Worm (Caenorhabditis elegans) whole organism, L1 larva: ENCODE data around the gene Y46E12A.5.

Source experiments
- C04F5.9 ChIP-seq: sonication (generic microtip); optimal IDR thresholded peaks from 2 replicates; lab custom pipeline; 2016; ENCODE audit warnings: missing genetic modification characterization, missing compliant biosample characterization
- Y116A8C.19 ChIP-seq: sonication (generic microtip); optimal IDR thresholded peaks from 2 replicates; lab custom pipeline; 2016; ENCODE audit warnings: missing compliant biosample characterization, missing genetic modification characterization, borderline replicate concordance
- aha-1 ChIP-seq: fragments of 150-350 bp; optimal IDR thresholded peaks from 2 replicates; lab custom pipeline; 2014; ENCODE audit warnings: missing biosample characterization, missing genetic modification characterization
- alr-1 ChIP-seq: fragments of 200-800 bp; sonication (Bioruptor generic); optimal IDR thresholded peaks from 2 replicates; lab custom pipeline; 2018; ENCODE audit warnings: borderline replicate concordance, mild to moderate bottlenecking, missing genetic modification characterization, missing compliant biosample characterization
- ama-1 ChIP-seq: fragments of 150-350 bp; optimal IDR thresholded peaks from 2 replicates; lab custom pipeline; 2014
- ceh-82 ChIP-seq, 3 experiments: fragments of 150-350 bp in 1 of 3; sonication (generic microtip) in 2 of 3; optimal IDR thresholded peaks; 2 replicates each; lab custom pipeline; 2014 to 2017; ENCODE audit warnings: missing biosample characterization in 3 of 3, missing genetic modification characterization in 3 of 3
- ceh-90 ChIP-seq: sonication (generic microtip); optimal IDR thresholded peaks from 2 replicates; lab custom pipeline; 2016; ENCODE audit warnings: missing genetic modification characterization, missing compliant biosample characterization
- ces-1 ChIP-seq: fragments of 150-350 bp; optimal IDR thresholded peaks from 2 replicates; lab custom pipeline; 2014; ENCODE audit warnings: missing biosample characterization, missing genetic modification reagents, missing genetic modification characterization
- efl-1 ChIP-seq, 4 experiments: fragments of 150-350 bp; optimal IDR thresholded peaks in 3 of 4; peaks in 1 of 4; 1 replicate in 1 of 4; 2 replicates in 3 of 4; lab custom pipeline; 2014; ENCODE audit warnings: missing biosample characterization in 2 of 4, missing genetic modification characterization in 2 of 4, missing genetic modification reagents in 2 of 4
- efl-3 ChIP-seq: fragments of 200-800 bp; sonication (Bioruptor generic); optimal IDR thresholded peaks from 2 replicates; lab custom pipeline; 2018; ENCODE audit warnings: mild to moderate bottlenecking, missing genetic modification characterization, missing compliant biosample characterization
- egl-13 ChIP-seq: sonication (generic microtip); optimal IDR thresholded peaks from 2 replicates; lab custom pipeline; 2016; ENCODE audit warnings: missing genotype, missing genetic modification reagents, missing genetic modification characterization, missing compliant biosample characterization
- elt-2 ChIP-seq: sonication (generic microtip); optimal IDR thresholded peaks from 2 replicates; lab custom pipeline; 2016; ENCODE audit warnings: missing genetic modification characterization, mild to moderate bottlenecking, inconsistent platforms, missing compliant biosample characterization, missing genetic modification reagents
- elt-3 ChIP-seq, 6 experiments: fragments of 150-350 bp in 1 of 6; sonication (generic microtip); optimal IDR thresholded peaks; 2 replicates each; lab custom pipeline; 2017 to 2018; ENCODE audit warnings: missing biosample characterization in 6 of 6, missing genetic modification characterization in 6 of 6, inconsistent platforms in 1 of 6
- ets-5 ChIP-seq: fragments of 200-800 bp; sonication (Bioruptor generic); IDR thresholded peaks from 2 replicates; pipeline ENCODE4 v1.3.6; 2022; ENCODE audit warnings: missing genetic modification characterization, missing compliant biosample characterization
- fkh-10 ChIP-seq: sonication (generic microtip); optimal IDR thresholded peaks from 2 replicates; lab custom pipeline; 2017; ENCODE audit warnings: missing biosample characterization, missing genetic modification reagents, missing genetic modification characterization
- fkh-8 ChIP-seq: sonication (generic microtip); optimal IDR thresholded peaks from 2 replicates; lab custom pipeline; 2016; ENCODE audit warnings: mild to moderate bottlenecking, missing genetic modification characterization, missing compliant biosample characterization
- grh-1 ChIP-seq: fragments of 200-800 bp; sonication (Bioruptor generic); IDR thresholded peaks from 2 replicates; pipeline ENCODE4 v1.3.6; 2022; ENCODE audit warnings: missing genetic modification reagents, missing genetic modification characterization, missing compliant biosample characterization
- isw-1 ChIP-seq: fragments of 200-800 bp; sonication (Bioruptor generic); IDR thresholded peaks from 2 replicates; pipeline ENCODE4 v1.3.6; 2022; ENCODE audit warnings: missing genetic modification characterization, missing compliant biosample characterization
- jun-1 ChIP-seq: fragments of 150-350 bp; optimal IDR thresholded peaks from 2 replicates; lab custom pipeline; 2014; ENCODE audit warnings: missing biosample characterization, missing genetic modification reagents, missing genetic modification characterization
- lin-13 ChIP-seq: fragments of 150-350 bp; optimal IDR thresholded peaks from 2 replicates; lab custom pipeline; 2014; ENCODE audit warnings: missing biosample characterization, missing genetic modification reagents, missing genetic modification characterization
- lin-14 ChIP-seq: fragments of 200-800 bp; sonication (Bioruptor generic); optimal IDR thresholded peaks from 2 replicates; lab custom pipeline; 2018; ENCODE audit warnings: mild to moderate bottlenecking, missing genetic modification characterization, moderate library complexity, missing compliant biosample characterization
- lin-35 ChIP-seq, 2 experiments: fragments of 150-350 bp; optimal IDR thresholded peaks; 2 replicates each; lab custom pipeline; 2014; ENCODE audit warnings: missing biosample characterization in 2 of 2, missing genetic modification characterization in 2 of 2, missing genetic modification reagents in 2 of 2
- lir-3 ChIP-seq: sonication (generic microtip); optimal IDR thresholded peaks from 2 replicates; lab custom pipeline; 2016; ENCODE audit warnings: mild to moderate bottlenecking, missing genetic modification characterization, moderate library complexity, missing compliant biosample characterization; ENCODE audit not compliant: poor library complexity
- lsy-2 ChIP-seq, 2 experiments: fragments of 150-350 bp; optimal IDR thresholded peaks; 2 replicates each; lab custom pipeline; 2014; ENCODE audit warnings: missing biosample characterization in 2 of 2, missing genetic modification characterization in 2 of 2
- mdl-1 ChIP-seq, 2 experiments: fragments of 150-350 bp; optimal IDR thresholded peaks; 2 replicates each; lab custom pipeline; 2014 to 2017; ENCODE audit warnings: missing biosample characterization in 2 of 2, missing genetic modification characterization in 2 of 2, inconsistent platforms in 1 of 2
- nhr-19 ChIP-seq: fragments of 200-800 bp; sonication (Bioruptor generic); conservative IDR thresholded peaks from 2 replicates; pipeline ENCODE4 v1.3.6; 2022; ENCODE audit warnings: missing genetic modification characterization, missing compliant biosample characterization
- nhr-237 ChIP-seq: fragments of 150-350 bp; optimal IDR thresholded peaks from 2 replicates; lab custom pipeline; 2014; ENCODE audit warnings: missing biosample characterization, missing genetic modification characterization
- nhr-28 ChIP-seq: fragments of 150-350 bp; optimal IDR thresholded peaks from 2 replicates; lab custom pipeline; 2014; ENCODE audit warnings: missing biosample characterization, missing genetic modification characterization
- nhr-47 ChIP-seq: sonication (generic microtip); optimal IDR thresholded peaks from 2 replicates; lab custom pipeline; 2016; ENCODE audit warnings: mild to moderate bottlenecking, missing genetic modification characterization, moderate library complexity, missing compliant biosample characterization
- nhr-85 ChIP-seq: sonication (generic microtip); peaks from one replicate; lab custom pipeline; 2016; ENCODE audit warnings: missing genetic modification characterization, inconsistent platforms, missing compliant biosample characterization
- pqm-1 ChIP-seq: sonication (generic microtip); optimal IDR thresholded peaks from 3 replicates; lab custom pipeline; 2017; ENCODE audit warnings: missing biosample characterization, missing genetic modification characterization
- rnt-1 ChIP-seq: sonication (generic microtip); optimal IDR thresholded peaks from 2 replicates; lab custom pipeline; 2016; ENCODE audit warnings: mild to moderate bottlenecking, missing genetic modification characterization, moderate library complexity, missing compliant biosample characterization
- snpc-4 ChIP-seq: fragments of 150-350 bp; optimal IDR thresholded peaks from 2 replicates; lab custom pipeline; 2014; ENCODE audit warnings: missing biosample characterization, missing genetic modification characterization
- snu-23 ChIP-seq: sonication (generic microtip); optimal IDR thresholded peaks from 2 replicates; lab custom pipeline; 2016; ENCODE audit warnings: missing genetic modification characterization, missing compliant biosample characterization
- sox-4 ChIP-seq: sonication (generic microtip); optimal IDR thresholded peaks from 2 replicates; lab custom pipeline; 2016; ENCODE audit warnings: missing genetic modification characterization, missing compliant biosample characterization
- sup-37 ChIP-seq: fragments of 200-800 bp; sonication (Bioruptor generic); optimal IDR thresholded peaks from 2 replicates; lab custom pipeline; 2018; ENCODE audit warnings: mild to moderate bottlenecking, missing genetic modification characterization, missing compliant biosample characterization
- unc-130 ChIP-seq: fragments of 150-350 bp; optimal IDR thresholded peaks from 2 replicates; lab custom pipeline; 2017; ENCODE audit warnings: missing biosample characterization, missing genetic modification characterization, inconsistent platforms
- unc-30 ChIP-seq: sonication (generic microtip); optimal IDR thresholded peaks from 2 replicates; lab custom pipeline; 2017; ENCODE audit warnings: missing biosample characterization, missing genetic modification characterization
- unc-62 ChIP-seq: fragments of 150-350 bp; optimal IDR thresholded peaks from 2 replicates; lab custom pipeline; 2014; ENCODE audit warnings: missing biosample characterization, missing genetic modification reagents, missing genetic modification characterization
- unc-86 ChIP-seq: sonication (generic microtip); optimal IDR thresholded peaks from 2 replicates; lab custom pipeline; 2016; ENCODE audit warnings: missing genetic modification characterization, missing compliant biosample characterization
- unc-98 ChIP-seq: fragments of 200-800 bp; sonication (Bioruptor generic); IDR thresholded peaks from 2 replicates; pipeline ENCODE4 v1.3.6; 2022; ENCODE audit warnings: missing genetic modification characterization, missing compliant biosample characterization
- zip-4 ChIP-seq: fragments of 200-800 bp; sonication (Bioruptor generic); optimal IDR thresholded peaks from 2 replicates; lab custom pipeline; 2018; ENCODE audit warnings: mild to moderate bottlenecking, missing genetic modification characterization, moderate library complexity, missing compliant biosample characterization
- ztf-4 ChIP-seq: fragments of 150-350 bp; optimal IDR thresholded peaks from 2 replicates; lab custom pipeline; 2014; ENCODE audit warnings: missing biosample characterization, missing genetic modification characterization

The Y46E12A.5 gene

DNA sequence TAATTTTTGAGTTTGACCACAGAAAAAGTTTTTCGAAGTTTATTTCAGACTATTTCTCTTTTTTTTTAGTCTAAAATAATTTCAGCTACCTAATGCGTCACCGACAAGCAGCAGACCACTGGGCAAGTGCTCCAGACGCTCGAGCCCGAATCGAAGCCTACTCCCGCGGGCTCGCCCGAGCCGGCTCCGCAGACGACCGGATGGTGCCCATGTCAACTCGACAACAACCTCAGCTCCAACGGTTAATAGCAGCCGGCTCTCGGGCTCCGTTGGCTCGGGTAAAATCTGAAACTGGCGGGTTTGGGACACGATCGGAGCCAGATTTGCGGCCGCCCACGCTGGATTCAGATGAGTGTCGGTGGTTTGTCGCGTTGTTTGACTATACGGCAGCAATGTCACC, 44.9 kb upstream of the Y46E12A.5 start:
- no peak for TF ChIP-seq rnt-1
- no peak for TF ChIP-seq efl-1 (optimal IDR thresholded peaks at IDR 0.05; lab: Kevin White, UChicago)
- TF ChIP-seq efl-1 (GFP tag; optimal IDR thresholded peaks at IDR 0.05 in 1 of 2; lab: Kevin White, UChicago), result peak in 1 of 2 experiments; percentile 47

DNA sequence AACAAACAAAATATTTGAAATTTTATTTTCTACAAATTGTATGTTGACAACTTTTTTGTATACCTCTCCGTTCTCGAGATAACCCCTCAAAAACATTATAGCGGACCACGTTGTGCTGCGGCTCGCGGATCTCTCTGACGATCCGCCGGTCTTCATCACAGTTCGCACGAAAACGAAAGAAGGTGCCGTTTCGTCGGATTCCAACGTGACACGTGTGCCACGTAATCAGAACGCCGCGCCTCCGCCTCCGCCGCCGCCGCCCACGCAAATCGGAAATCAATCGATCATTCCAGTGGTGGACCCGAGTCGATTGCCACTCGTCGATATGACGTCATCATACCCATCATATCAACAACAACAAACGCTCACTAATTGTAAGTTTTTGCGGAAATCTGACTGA, 41.4 kb upstream of the Y46E12A.5 start:
- TF ChIP-seq nhr-47 (tag; lab: Kevin White, UChicago), result no peak
- no peak for TF ChIP-seq lin-13
- no peak for TF ChIP-seq ceh-82 (tag; optimal IDR thresholded peaks at IDR 0.05; lab: Kevin White, UChicago)
- TF ChIP-seq alr-1 (tag; lab: Kevin White, UChicago), result no peak
- TF ChIP-seq ces-1, result no peak
- 0 out of 2 replicates have a peak, but pooled peaks have one; percentile 46 for TF ChIP-seq ets-5
- TF ChIP-seq sup-37 (GFP tag; lab: Kevin White, UChicago), result no peak
- TF ChIP-seq ceh-90, result no peak

DNA sequence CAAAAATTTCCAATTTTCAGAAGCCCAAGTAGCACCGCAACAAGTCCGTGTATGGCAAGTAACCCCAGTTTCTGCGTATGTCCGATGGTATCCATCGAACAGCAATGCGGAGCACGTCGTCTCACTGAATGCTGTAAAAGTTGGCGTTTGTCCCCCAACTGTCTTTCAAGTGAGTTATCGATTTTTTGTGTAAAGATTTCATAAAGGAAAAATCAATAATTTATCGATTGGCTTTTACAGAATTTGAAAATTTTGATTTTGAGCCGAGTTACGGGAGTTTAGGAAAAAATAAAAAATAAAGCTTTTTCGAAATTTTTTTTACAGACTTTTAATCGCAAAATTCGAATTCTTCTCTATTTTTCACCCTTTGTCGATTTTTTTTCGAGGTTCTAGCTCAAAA, 36.0 kb upstream of the Y46E12A.5 start:
- no peak for TF ChIP-seq C04F5.9 (tag; lab: Kevin White, UChicago)
- TF ChIP-seq lir-3 (tag; lab: Kevin White, UChicago), result no peak

DNA sequence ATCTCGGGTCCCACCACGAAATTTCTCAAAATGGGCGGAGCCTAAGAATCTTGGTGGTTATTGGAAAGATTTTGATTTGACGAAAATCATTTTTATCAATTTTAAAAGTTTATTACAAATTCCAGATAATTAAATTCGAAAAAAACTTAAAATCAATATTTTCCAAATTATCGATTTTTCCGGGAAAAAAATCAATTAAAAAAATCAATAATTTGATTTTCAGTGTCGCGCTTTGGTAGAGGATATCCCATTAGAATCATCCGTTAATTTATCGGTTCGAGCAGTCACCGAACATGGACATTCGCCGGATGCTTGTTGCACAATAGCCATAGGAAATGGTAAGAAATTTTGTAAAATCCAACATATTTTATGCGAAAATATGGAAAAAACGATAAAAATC, 35.4 kb upstream of the Y46E12A.5 start:
- TF ChIP-seq alr-1 (tag; lab: Kevin White, UChicago) (no peak), unc-62 (GFP tag; lab: Kevin White, UChicago) (no peak)

DNA sequence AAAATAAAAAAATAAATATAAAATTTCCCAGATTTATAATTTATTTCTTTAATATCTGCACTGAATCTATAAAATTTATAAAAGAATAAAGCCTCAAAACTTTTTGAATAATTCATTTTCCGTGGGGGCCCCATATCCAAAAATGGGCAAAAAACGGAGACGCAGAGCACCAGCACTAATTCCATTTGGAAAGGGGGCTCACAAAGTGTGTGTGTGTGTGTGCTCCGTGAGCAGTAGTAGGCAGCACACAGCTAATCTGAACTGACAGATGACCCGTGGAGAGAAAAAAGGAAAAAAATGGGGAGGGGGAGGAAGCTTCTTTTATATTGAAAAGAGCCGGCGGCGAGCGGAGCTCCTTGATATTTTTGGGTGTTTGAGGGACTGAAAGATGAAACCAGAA, 33.9 kb upstream of the Y46E12A.5 start:
- TF ChIP-seq ets-5 (no peak), nhr-85 (no peak), fkh-8 (tag; lab: Kevin White, UChicago) (no peak), nhr-28 (no peak), snu-23 (GFP tag; lab: Kevin White, UChicago) (no peak), aha-1 (tag; lab: Kevin White, UChicago) (no peak), elt-3 (tag; optimal IDR thresholded peaks at IDR 0.05; lab: Kevin White, UChicago) (no peak), lin-13 (no peak), egl-13 (tag; lab: Kevin White, UChicago) (no peak), pqm-1 (tag; lab: Kevin White, UChicago) (no peak), unc-130 (tag; lab: Kevin White, UChicago) (no peak), lin-14 (peak; percentile 72), Y116A8C.19 (no peak), ceh-82 (tag; optimal IDR thresholded peaks at IDR 0.05; lab: Kevin White, UChicago) (peak in 2 of 3 experiments; percentile 5 to 31), fkh-10 (GFP tag; lab: Kevin White, UChicago) (peak; percentile 58), mdl-1 (tag; optimal IDR thresholded peaks at IDR 0.05; lab: Kevin White, UChicago) (no peak), ztf-4 (tag; lab: Kevin White, UChicago) (no peak), unc-62 (GFP tag; lab: Kevin White, UChicago) (no peak), elt-2 (no peak), sup-37 (GFP tag; lab: Kevin White, UChicago) (no peak), unc-86 (tag; lab: Kevin White, UChicago) (peak; percentile 41), nhr-237 (tag; lab: Kevin White, UChicago) (no peak), lin-35 (GFP tag; optimal IDR thresholded peaks at IDR 0.05; lab: Kevin White, UChicago) (no peak), zip-4 (GFP tag; lab: Kevin White, UChicago) (no peak), lsy-2 (tag; optimal IDR thresholded peaks at IDR 0.05; lab: Kevin White, UChicago) (peak in 1 of 2 experiments; percentile 12), ces-1 (peak; percentile 41), isw-1 (no peak), C04F5.9 (tag; lab: Kevin White, UChicago) (no peak), jun-1 (tag; lab: Kevin White, UChicago) (no peak), nhr-19 (GFP tag; lab: Robert Waterston, UW) (no peak), grh-1 (GFP tag; lab: Robert Waterston, UW) (no peak), ceh-90 (no peak), efl-3 (no peak), efl-1 (optimal IDR thresholded peaks at IDR 0.05; lab: Kevin White, UChicago) (no peak), efl-1 (GFP tag; optimal IDR thresholded peaks at IDR 0.05 in 1 of 2; lab: Kevin White, UChicago) (no peak), unc-98 (GFP tag; lab: Robert Waterston, UW) (no peak), unc-30 (no peak), snpc-4 (tag; lab: Kevin White, UChicago) (no peak), sox-4 (tag; lab: Kevin White, UChicago) (no peak), ama-1 (lab: Kevin White, UChicago) (no peak)
